Fruit fly (Drosophila melanogaster) whole organism, adult: ENCODE results near the gene Arr2.

Experiments used
- CG11617 ChIP-seq: fragments of 200-800 bp; sonication (Bioruptor generic); optimal IDR thresholded peaks from 2 replicates; lab custom pipeline; 2017; ENCODE audit warnings: mild to moderate bottlenecking, missing biosample characterization, missing genetic modification reagents, missing genetic modification characterization
- CG12768 ChIP-seq: fragments of 200-800 bp; sonication (Bioruptor generic); optimal IDR thresholded peaks from 2 replicates; lab custom pipeline; 2017; ENCODE audit warnings: missing biosample characterization, missing genetic modification characterization, mild to moderate bottlenecking, moderate library complexity, missing genetic modification reagents
- CG14711 ChIP-seq: fragments of 200-800 bp; sonication (Bioruptor generic); optimal IDR thresholded peaks from 2 replicates; lab custom pipeline; 2018; ENCODE audit warnings: missing biosample characterization, mild to moderate bottlenecking, missing genetic modification characterization, moderate library complexity
- CG33017 ChIP-seq: fragments of 200-800 bp; sonication (Bioruptor generic); optimal IDR thresholded peaks from 2 replicates; lab custom pipeline; 2018; ENCODE audit warnings: missing biosample characterization, mild to moderate bottlenecking, missing genetic modification characterization, moderate library complexity
- Clk ChIP-seq: fragments of 200-800 bp; sonication (Bioruptor generic); optimal IDR thresholded peaks from 2 replicates; lab custom pipeline; 2017; ENCODE audit warnings: missing biosample characterization, missing genetic modification characterization
- Hr96 ChIP-seq: fragments of 200-800 bp; sonication (Bioruptor generic); optimal IDR thresholded peaks from 2 replicates; lab custom pipeline; 2016; ENCODE audit warnings: missing biosample characterization, missing genetic modification characterization
- cnc ChIP-seq, 2 experiments: fragments of >200 bp; optimal IDR thresholded peaks; 2 replicates each; lab custom pipeline; 2017
- kay ChIP-seq: fragments of 200-800 bp; sonication (Bioruptor generic); peaks from one replicate; lab custom pipeline; 2016; ENCODE audit warnings: missing biosample characterization, missing genetic modification characterization, borderline replicate concordance
- tj ChIP-seq: fragments of 200-800 bp; sonication (Bioruptor generic); optimal IDR thresholded peaks from 3 replicates; lab custom pipeline; 2017; ENCODE audit warnings: missing biosample characterization, mild to moderate bottlenecking, missing genetic modification characterization, moderate library complexity

DNA sequence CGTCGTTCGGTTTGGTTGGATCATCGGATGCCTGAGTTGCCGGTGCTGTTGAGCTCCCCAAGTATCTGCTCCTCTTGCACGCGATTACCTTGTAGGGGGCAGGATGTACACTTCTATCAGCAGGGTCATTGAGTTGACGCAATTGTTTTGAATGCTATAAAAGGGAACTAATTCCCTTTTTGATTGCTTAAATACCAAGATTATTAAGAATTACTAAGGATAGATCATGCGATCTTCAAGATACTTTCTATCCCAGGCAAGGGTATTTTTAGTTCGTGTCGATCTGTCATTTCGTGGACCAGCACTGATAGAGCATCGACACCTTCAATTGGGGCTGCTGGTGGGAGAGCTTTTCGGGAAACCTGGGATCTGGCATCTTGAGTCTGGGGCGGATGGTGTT lies 20.4 kb upstream of the Arr2 start:
- TF ChIP-seq tj (GFP tag; lab: Kevin White, UChicago) (no peak), Clk (GFP tag; lab: Kevin White, UChicago) (no peak), CG14711 (tag; lab: Kevin White, UChicago) (no peak), CG11617 (GFP tag; lab: Kevin White, UChicago) (no peak), cnc (optimal IDR thresholded peaks at IDR 0.05; lab: Kevin White, UChicago) (no peak), CG12768 (GFP tag; lab: Kevin White, UChicago) (no peak), CG33017 (tag; lab: Kevin White, UChicago) (no peak), kay (GFP tag; lab: Kevin White, UChicago) (no peak), Hr96 (GFP tag; lab: Kevin White, UChicago) (no peak)
